Fruit fly (Drosophila melanogaster) whole organism: ENCODE measurements around the gene AP-1mu.

Experiments used
- CG8478 ChIP-seq: fragments of >200 bp; optimal IDR thresholded peaks from 2 replicates; lab custom pipeline; 2018; ENCODE audit warnings: inconsistent platforms
- Dll ChIP-seq: fragments of >200 bp; optimal IDR thresholded peaks from 2 replicates; lab custom pipeline; 2017
- EcR ChIP-seq, 2 experiments: fragments of >200 bp; optimal IDR thresholded peaks; 2 replicates each; lab custom pipeline; 2017; ENCODE audit warnings: missing biosample characterization in 2 of 2, missing genetic modification characterization in 2 of 2, missing genetic modification reagents in 2 of 2
- pan ChIP-seq: fragments of >200 bp; optimal IDR thresholded peaks from 2 replicates; lab custom pipeline; 2017
- psq ChIP-seq: fragments of >200 bp; optimal IDR thresholded peaks from 2 replicates; lab custom pipeline; 2017
- usp ChIP-seq: fragments of >200 bp; optimal IDR thresholded peaks from 2 replicates; lab custom pipeline; 2017; ENCODE audit warnings: missing biosample characterization, missing genetic modification characterization, mixed read lengths

dm6 chr3R:9570114-9570513 lies 10.8 kb upstream of the AP-1mu start, which contains the start of gene CG16790:
- TF ChIP-seq EcR (GFP tag; optimal IDR thresholded peaks at IDR 0.05; lab: Kevin White, UChicago) (no peak), CG8478 (lab: Kevin White, UChicago) (no peak), psq (no peak), Dll (lab: Kevin White, UChicago) (no peak), usp (GFP tag; lab: Kevin White, UChicago) (no peak), pan (lab: Kevin White, UChicago) (no peak)
